Fruit fly (Drosophila melanogaster): Measurements from ENCODE around the gene CG31199.

dm6 chr3R:20754991-20755390 is 11.3 kb upstream of the CG31199 start:
- TF ChIP-seq lbe (GFP tag; optimal IDR thresholded peaks at IDR 0.05) (no peak), peb (GFP tag; IDR thresholded peaks at IDR 0.05) (no peak), CG12659 (GFP tag; optimal IDR thresholded peaks at IDR 0.05) (no peak), CG10565 (GFP tag; optimal IDR thresholded peaks at IDR 0.05) (no peak), onecut (GFP tag; IDR thresholded peaks at IDR 0.05) (no peak), Lhr (GFP tag; optimal IDR thresholded peaks at IDR 0.05) (no peak), D19B (GFP tag; optimal IDR thresholded peaks at IDR 0.05) (no peak), bowl (GFP tag; IDR thresholded peaks at IDR 0.05) (no peak), Spps (tag; optimal IDR thresholded peaks at IDR 0.05) (no peak), Ssrp (tag; optimal IDR thresholded peaks at IDR 0.05) (no peak), Rfx (GFP tag; IDR thresholded peaks at IDR 0.05) (no peak), CG12299 (tag; optimal IDR thresholded peaks at IDR 0.05) (no peak)
